Worm (Caenorhabditis elegans) whole organism, midembryonic: Measurements from ENCODE around the gene Y37E11B.2.

Experiments
- T22C8.4 ChIP-seq: fragments of 200-800 bp; sonication (Bioruptor generic); IDR thresholded peaks from 2 replicates; pipeline ENCODE4 v1.3.6; 2022; ENCODE audit warnings: missing genetic modification characterization, missing compliant biosample characterization
- cog-1 ChIP-seq: sonication (generic microtip); optimal IDR thresholded peaks from 2 replicates; lab custom pipeline; 2016; ENCODE audit warnings: missing genetic modification characterization, missing compliant biosample characterization
- flt-1 ChIP-seq: fragments of 200-800 bp; sonication (Bioruptor generic); IDR thresholded peaks from 2 replicates; pipeline ENCODE4 v1.3.6; 2022; ENCODE audit warnings: missing genetic modification characterization, missing compliant biosample characterization
- klf-2 ChIP-seq: fragments of 200-800 bp; sonication (Bioruptor generic); conservative IDR thresholded peaks from 2 replicates; pipeline ENCODE4 v1.3.6; 2022; ENCODE audit warnings: missing genetic modification reagents, missing genetic modification characterization, missing compliant biosample characterization
- med-1 ChIP-seq: sonication (generic microtip); optimal IDR thresholded peaks from 2 replicates; lab custom pipeline; 2017; ENCODE audit warnings: missing genetic modification characterization, mild to moderate bottlenecking, missing compliant biosample characterization, antibody characterized with exemption, missing genetic modification reagents; ENCODE audit not compliant: insufficient read depth
- ref-1 ChIP-seq: fragments of 200-800 bp; sonication (Bioruptor generic); conservative IDR thresholded peaks from 2 replicates; pipeline ENCODE4 v1.3.6; 2022; ENCODE audit warnings: missing genetic modification reagents, missing genetic modification characterization, missing compliant biosample characterization
- tab-1 ChIP-seq: fragments of 200-800 bp; sonication (Bioruptor generic); IDR thresholded peaks from 2 replicates; pipeline ENCODE4 v1.3.6; 2022; ENCODE audit warnings: missing genetic modification characterization, missing compliant biosample characterization
- ztf-23 ChIP-seq: fragments of 200-800 bp; sonication (Bioruptor generic); IDR thresholded peaks from 2 replicates; pipeline ENCODE4 v1.3.6; 2022; ENCODE audit warnings: missing genetic modification reagents, missing genetic modification characterization, missing compliant biosample characterization
- ztf-29 ChIP-seq: fragments of 200-800 bp; sonication (Bioruptor generic); IDR thresholded peaks from 2 replicates; pipeline ENCODE4 v1.3.6; 2022; ENCODE audit warnings: missing genetic modification reagents, missing genetic modification characterization, missing compliant biosample characterization

Y37E11B.2 gene

ce11 chrIV:3597356-3597755, 19.1 kb downstream of the Y37E11B.2 start:
- TF ChIP-seq flt-1 (GFP tag; lab: Robert Waterston, UW), result no peak
- no peak for TF ChIP-seq klf-2 (GFP tag; lab: Robert Waterston, UW)
- no peak for TF ChIP-seq cog-1 (tag; lab: Kevin White, UChicago)
- TF ChIP-seq ztf-23, result no peak
- no peak for TF ChIP-seq ref-1
- TF ChIP-seq ztf-29 (GFP tag; lab: Robert Waterston, UW), result no peak
- TF ChIP-seq tab-1 (GFP tag; lab: Robert Waterston, UW), result no peak
- no peak for TF ChIP-seq T22C8.4 (GFP tag; lab: Robert Waterston, UW)
- no peak for TF ChIP-seq med-1

ce11 chrIV:3598452-3598851, 20.2 kb downstream of the Y37E11B.2 start, which contains the start of gene Y37E11B.5:
Gene Y37E11B.5, minus strand, starts transcription at chrIV:3598552.
- TF ChIP-seq med-1 (no peak), ztf-29 (GFP tag; lab: Robert Waterston, UW) (no peak), cog-1 (tag; lab: Kevin White, UChicago) (no peak), T22C8.4 (GFP tag; lab: Robert Waterston, UW) (no peak), klf-2 (GFP tag; lab: Robert Waterston, UW) (no peak), ztf-23 (no peak), flt-1 (GFP tag; lab: Robert Waterston, UW) (no peak), tab-1 (GFP tag; lab: Robert Waterston, UW) (no peak), ref-1 (no peak)

- TF ChIP-seq klf-2 (GFP tag; lab: Robert Waterston, UW), result no peak
- TF ChIP-seq ref-1, result no peak
- no peak for TF ChIP-seq ztf-23
- no peak for TF ChIP-seq tab-1 (GFP tag; lab: Robert Waterston, UW)
- TF ChIP-seq cog-1 (tag; lab: Kevin White, UChicago), result no peak
- no peak for TF ChIP-seq T22C8.4 (GFP tag; lab: Robert Waterston, UW)
- TF ChIP-seq flt-1 (GFP tag; lab: Robert Waterston, UW), result no peak
- no peak for TF ChIP-seq med-1
- no peak for TF ChIP-seq ztf-29 (GFP tag; lab: Robert Waterston, UW)
These were observed 20.9 kb downstream of the Y37E11B.2 start, which contains the start of gene Y37E11B.6 for ce11 chrIV:3599126-3599525. Gene Y37E11B.6, minus strand, starts transcription at chrIV:3599306.

ce11 chrIV:3599958-3600357, 21.7 kb downstream of the Y37E11B.2 start, which contains the start of gene Y37E11B.7:
Gene Y37E11B.7, minus strand, starts transcription at chrIV:3600164.
- no peak for TF ChIP-seq ztf-29 (GFP tag; lab: Robert Waterston, UW)
- TF ChIP-seq tab-1 (GFP tag; lab: Robert Waterston, UW), result no peak
- no peak for TF ChIP-seq klf-2 (GFP tag; lab: Robert Waterston, UW)
- no peak for TF ChIP-seq flt-1 (GFP tag; lab: Robert Waterston, UW)
- TF ChIP-seq ref-1, result no peak
- TF ChIP-seq T22C8.4 (GFP tag; lab: Robert Waterston, UW), result no peak
- no peak for TF ChIP-seq med-1
- no peak for TF ChIP-seq cog-1 (tag; lab: Kevin White, UChicago)
- no peak for TF ChIP-seq ztf-23

- TF ChIP-seq tab-1 (GFP tag; lab: Robert Waterston, UW), result no peak
- no peak for TF ChIP-seq ref-1
- no peak for TF ChIP-seq ztf-23
- no peak for TF ChIP-seq med-1
These were observed 23.6 kb downstream of the Y37E11B.2 start for ce11 chrIV:3601846-3602245.

- TF ChIP-seq T22C8.4 (GFP tag; lab: Robert Waterston, UW), result no peak
- no peak for TF ChIP-seq cog-1 (tag; lab: Kevin White, UChicago)
- no peak for TF ChIP-seq med-1
- TF ChIP-seq ztf-23, result no peak
- TF ChIP-seq ref-1, result no peak
- no peak for TF ChIP-seq tab-1 (GFP tag; lab: Robert Waterston, UW)
- no peak for TF ChIP-seq ztf-29 (GFP tag; lab: Robert Waterston, UW)
- TF ChIP-seq klf-2 (GFP tag; lab: Robert Waterston, UW), result no peak
- TF ChIP-seq flt-1 (GFP tag; lab: Robert Waterston, UW), result no peak
These were observed 25.8 kb downstream of the Y37E11B.2 start for ce11 chrIV:3604104-3604503.

ce11 chrIV:3606285-3606834, 28.1 kb downstream of the Y37E11B.2 start, which contains the start of the genes Y37E11B.10 and kgb-2:
Gene Y37E11B.10, minus strand, starts transcription at chrIV:3606466.
Gene kgb-2, plus strand, starts transcription at chrIV:3606784.
- TF ChIP-seq flt-1 (GFP tag; lab: Robert Waterston, UW) (no peak), med-1 (no peak), ztf-23 (no peak), T22C8.4 (GFP tag; lab: Robert Waterston, UW) (no peak), ref-1 (no peak)

- TF ChIP-seq ztf-23 (no peak), med-1 (no peak), T22C8.4 (GFP tag; lab: Robert Waterston, UW) (no peak)
These were observed 30.4 kb downstream of the Y37E11B.2 start for ce11 chrIV:3608547-3609222.

- TF ChIP-seq T22C8.4 (GFP tag; lab: Robert Waterston, UW), result no peak
- no peak for TF ChIP-seq klf-2 (GFP tag; lab: Robert Waterston, UW)
- TF ChIP-seq tab-1 (GFP tag; lab: Robert Waterston, UW), result no peak
- no peak for TF ChIP-seq ztf-23
- TF ChIP-seq flt-1 (GFP tag; lab: Robert Waterston, UW), result no peak
- no peak for TF ChIP-seq cog-1 (tag; lab: Kevin White, UChicago)
- no peak for TF ChIP-seq ref-1
- TF ChIP-seq ztf-29 (GFP tag; lab: Robert Waterston, UW), result no peak
These were observed 32.7 kb downstream of the Y37E11B.2 start for ce11 chrIV:3610987-3611386.

- TF ChIP-seq flt-1 (GFP tag; lab: Robert Waterston, UW), result no peak
- no peak for TF ChIP-seq ztf-29 (GFP tag; lab: Robert Waterston, UW)
- no peak for TF ChIP-seq T22C8.4 (GFP tag; lab: Robert Waterston, UW)
These were observed 33.6 kb downstream of the Y37E11B.2 start for ce11 chrIV:3611845-3612244.
